Worm (Caenorhabditis elegans): ENCODE results near the gene K02E10.7.

The K02E10.7 gene

ce11 chrX:2541003-2541521, 32.7 kb upstream of the K02E10.7 start, which contains the start of gene F52H2.3:
F52H2.3 (minus strand) TSS chrX:2541053.
- no peak for TF ChIP-seq med-1 (GFP tag; optimal IDR thresholded peaks at IDR 0.05; ENCODE audit: insufficient read depth)
- TF ChIP-seq flt-1 (GFP tag; IDR thresholded peaks at IDR 0.05), result no peak
- no peak for TF ChIP-seq T22C8.4 (GFP tag; IDR thresholded peaks at IDR 0.05)
- TF ChIP-seq cog-1 (tag; optimal IDR thresholded peaks at IDR 0.05), result no peak
- no peak for TF ChIP-seq klf-2 (GFP tag; conservative IDR thresholded peaks at IDR 0.05)
- TF ChIP-seq ztf-29 (GFP tag; IDR thresholded peaks at IDR 0.05), result no peak
- TF ChIP-seq ztf-23 (GFP tag; IDR thresholded peaks at IDR 0.05), result no peak
- no peak for TF ChIP-seq tab-1 (GFP tag; IDR thresholded peaks at IDR 0.05)
- no peak for TF ChIP-seq ref-1 (GFP tag; conservative IDR thresholded peaks at IDR 0.05)

DNA sequence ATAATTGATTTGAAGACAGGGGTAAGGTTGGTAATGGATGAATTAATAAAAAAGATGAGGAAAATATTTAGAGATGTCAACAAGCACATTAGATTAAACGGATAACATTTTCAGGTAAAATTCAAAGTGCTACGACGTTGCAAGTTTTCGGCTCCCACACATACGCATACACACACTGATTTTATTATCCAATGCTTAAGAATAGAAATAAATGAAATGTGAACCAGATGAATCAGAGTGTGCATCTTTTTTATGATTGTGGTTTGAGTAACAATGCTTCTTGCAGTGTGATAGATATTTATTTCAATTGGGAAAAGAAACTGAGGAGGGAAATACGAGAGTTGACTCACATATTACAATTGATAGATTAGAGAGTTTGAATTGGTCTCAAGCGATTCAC, 30.4 kb upstream of the K02E10.7 start:
- TF ChIP-seq ztf-29 (GFP tag; IDR thresholded peaks at IDR 0.05) (no peak), flt-1 (GFP tag; IDR thresholded peaks at IDR 0.05) (no peak), ref-1 (GFP tag; conservative IDR thresholded peaks at IDR 0.05) (no peak), cog-1 (tag; optimal IDR thresholded peaks at IDR 0.05) (no peak), tab-1 (GFP tag; IDR thresholded peaks at IDR 0.05) (no peak), ztf-23 (GFP tag; IDR thresholded peaks at IDR 0.05) (no peak), klf-2 (GFP tag; conservative IDR thresholded peaks at IDR 0.05) (no peak), med-1 (GFP tag; optimal IDR thresholded peaks at IDR 0.05; ENCODE audit: insufficient read depth) (no peak), T22C8.4 (GFP tag; IDR thresholded peaks at IDR 0.05) (no peak)

DNA sequence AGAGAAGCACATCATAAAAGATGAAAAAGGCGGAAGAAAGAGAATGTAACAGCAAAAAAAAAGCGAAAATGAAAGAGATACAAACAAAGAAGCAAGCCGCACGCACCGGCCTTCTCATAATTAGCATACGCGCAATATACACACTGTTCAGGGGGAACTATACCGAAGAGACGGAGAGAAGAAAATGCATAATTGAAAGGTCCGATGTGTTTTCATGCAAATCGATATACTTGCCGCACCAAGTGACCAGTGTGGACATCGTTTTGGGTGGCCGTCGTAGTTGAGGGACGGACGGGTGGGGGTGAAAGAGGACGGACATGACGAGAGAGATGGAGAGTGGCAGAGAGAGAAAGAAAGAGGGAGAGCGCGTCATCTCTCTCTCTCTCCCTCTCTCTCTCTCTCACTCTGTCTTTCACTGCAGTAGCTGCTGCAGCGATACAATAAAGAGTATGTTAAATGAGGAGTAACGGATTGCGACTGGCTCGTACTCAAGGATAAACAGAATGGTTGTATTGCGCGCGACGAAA, 28.0 kb upstream of the K02E10.7 start:
- peak; percentile 78 for TF ChIP-seq T22C8.4 (GFP tag; IDR thresholded peaks at IDR 0.05)
- TF ChIP-seq ref-1 (GFP tag; conservative IDR thresholded peaks at IDR 0.05), result no peak
- TF ChIP-seq med-1 (GFP tag; optimal IDR thresholded peaks at IDR 0.05; ENCODE audit: insufficient read depth), result no peak
- peak; percentile 73 for TF ChIP-seq flt-1 (GFP tag; IDR thresholded peaks at IDR 0.05)
- peak; percentile 63; the same call in 1 of the 2 replicates for TF ChIP-seq ztf-29 (GFP tag; IDR thresholded peaks at IDR 0.05)
- 0 out of 2 replicates have a peak, but pooled peaks have one; percentile 17 for TF ChIP-seq tab-1 (GFP tag; IDR thresholded peaks at IDR 0.05)
- peak; percentile 96 for TF ChIP-seq cog-1 (tag; optimal IDR thresholded peaks at IDR 0.05)

ce11 chrX:2532357-2532756, 24.0 kb upstream of the K02E10.7 start, which contains the start of gene tbc-12:
tbc-12 (minus strand) TSS chrX:2532457.
- TF ChIP-seq ref-1 (GFP tag; conservative IDR thresholded peaks at IDR 0.05) (no peak), ztf-23 (GFP tag; IDR thresholded peaks at IDR 0.05) (no peak), T22C8.4 (GFP tag; IDR thresholded peaks at IDR 0.05) (no peak), tab-1 (GFP tag; IDR thresholded peaks at IDR 0.05) (no peak), cog-1 (tag; optimal IDR thresholded peaks at IDR 0.05) (no peak), med-1 (GFP tag; optimal IDR thresholded peaks at IDR 0.05; ENCODE audit: insufficient read depth) (no peak), ztf-29 (GFP tag; IDR thresholded peaks at IDR 0.05) (no peak), klf-2 (GFP tag; conservative IDR thresholded peaks at IDR 0.05) (no peak), flt-1 (GFP tag; IDR thresholded peaks at IDR 0.05) (no peak)

- TF ChIP-seq tab-1 (GFP tag; IDR thresholded peaks at IDR 0.05) (no peak), ztf-23 (GFP tag; IDR thresholded peaks at IDR 0.05) (no peak), T22C8.4 (GFP tag; IDR thresholded peaks at IDR 0.05) (no peak), ztf-29 (GFP tag; IDR thresholded peaks at IDR 0.05) (no peak), cog-1 (tag; optimal IDR thresholded peaks at IDR 0.05) (no peak), med-1 (GFP tag; optimal IDR thresholded peaks at IDR 0.05; ENCODE audit: insufficient read depth) (no peak), ref-1 (GFP tag; conservative IDR thresholded peaks at IDR 0.05) (no peak), flt-1 (GFP tag; IDR thresholded peaks at IDR 0.05) (no peak), klf-2 (GFP tag; conservative IDR thresholded peaks at IDR 0.05) (no peak)
Measured at ce11 chrX:2531276-2531675, 22.9 kb upstream of the K02E10.7 start.

DNA sequence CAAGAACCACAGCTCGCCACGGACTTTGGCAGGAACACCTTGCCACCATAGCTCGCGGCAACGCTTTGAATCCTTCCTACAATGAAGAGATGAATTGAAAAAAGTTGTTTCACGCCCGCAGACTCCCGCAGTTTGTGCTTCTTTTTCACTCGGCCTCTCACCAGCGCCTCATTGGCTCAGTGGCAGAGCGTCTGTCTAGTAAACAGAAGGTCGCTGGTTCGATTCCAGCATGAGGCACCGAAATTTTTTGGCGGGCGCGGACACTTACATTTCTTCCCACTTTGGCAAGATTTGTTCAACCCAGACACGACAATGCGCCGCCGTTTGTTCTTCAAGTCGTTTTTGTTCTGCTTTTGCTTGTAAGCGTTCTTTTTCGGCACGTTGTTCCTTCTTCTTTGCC, 19.5 kb upstream of the K02E10.7 start:
- TF ChIP-seq T22C8.4 (GFP tag; IDR thresholded peaks at IDR 0.05), result no peak
- TF ChIP-seq ztf-23 (GFP tag; IDR thresholded peaks at IDR 0.05), result peak; percentile 62; the same call in 1 of the 2 replicates
- TF ChIP-seq med-1 (GFP tag; optimal IDR thresholded peaks at IDR 0.05; ENCODE audit: insufficient read depth), result no peak
- TF ChIP-seq tab-1 (GFP tag; IDR thresholded peaks at IDR 0.05), result 0 out of 2 replicates have a peak, but pooled peaks have one; percentile 50
- no peak; the same call in 1 of the 2 replicates for TF ChIP-seq ref-1 (GFP tag; conservative IDR thresholded peaks at IDR 0.05)
- no peak; the same call in 1 of the 2 replicates for TF ChIP-seq klf-2 (GFP tag; conservative IDR thresholded peaks at IDR 0.05)
- no peak for TF ChIP-seq cog-1 (tag; optimal IDR thresholded peaks at IDR 0.05)
- peak; percentile 37; the same call in 1 of the 2 replicates for TF ChIP-seq ztf-29 (GFP tag; IDR thresholded peaks at IDR 0.05)
- no peak for TF ChIP-seq flt-1 (GFP tag; IDR thresholded peaks at IDR 0.05)

DNA sequence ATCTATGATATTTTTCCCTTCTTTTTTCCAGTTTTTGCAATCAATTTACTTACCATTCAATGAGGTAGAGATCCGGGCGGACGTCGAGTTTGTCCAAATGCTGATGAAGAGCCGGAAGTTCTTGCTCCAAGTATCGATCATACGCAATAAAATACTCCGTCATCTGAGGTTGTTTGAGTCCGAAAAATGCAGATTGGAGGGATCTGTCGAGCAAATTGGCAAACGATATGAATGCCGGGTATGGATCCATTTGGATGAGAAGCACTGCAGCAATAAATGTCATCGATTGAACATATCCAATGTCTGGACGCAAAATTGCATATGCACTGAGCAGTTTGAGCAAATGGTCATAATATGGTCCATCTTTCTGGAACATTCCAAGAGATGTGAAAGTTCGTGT, 18.8 kb upstream of the K02E10.7 start:
- no peak for TF ChIP-seq cog-1 (tag; optimal IDR thresholded peaks at IDR 0.05)
- TF ChIP-seq tab-1 (GFP tag; IDR thresholded peaks at IDR 0.05), result no peak
- TF ChIP-seq ztf-29 (GFP tag; IDR thresholded peaks at IDR 0.05), result no peak
- TF ChIP-seq klf-2 (GFP tag; conservative IDR thresholded peaks at IDR 0.05), result no peak
- no peak for TF ChIP-seq ref-1 (GFP tag; conservative IDR thresholded peaks at IDR 0.05)
- TF ChIP-seq ztf-23 (GFP tag; IDR thresholded peaks at IDR 0.05), result no peak
- no peak for TF ChIP-seq flt-1 (GFP tag; IDR thresholded peaks at IDR 0.05)
- TF ChIP-seq med-1 (GFP tag; optimal IDR thresholded peaks at IDR 0.05; ENCODE audit: insufficient read depth), result no peak
- TF ChIP-seq T22C8.4 (GFP tag; IDR thresholded peaks at IDR 0.05), result no peak

- TF ChIP-seq ztf-23 (GFP tag; IDR thresholded peaks at IDR 0.05) (no peak), T22C8.4 (GFP tag; IDR thresholded peaks at IDR 0.05) (no peak), ztf-29 (GFP tag; IDR thresholded peaks at IDR 0.05) (no peak), ref-1 (GFP tag; conservative IDR thresholded peaks at IDR 0.05) (no peak), klf-2 (GFP tag; conservative IDR thresholded peaks at IDR 0.05) (no peak)
Measured at ce11 chrX:2526078-2526477, 17.7 kb upstream of the K02E10.7 start.

DNA sequence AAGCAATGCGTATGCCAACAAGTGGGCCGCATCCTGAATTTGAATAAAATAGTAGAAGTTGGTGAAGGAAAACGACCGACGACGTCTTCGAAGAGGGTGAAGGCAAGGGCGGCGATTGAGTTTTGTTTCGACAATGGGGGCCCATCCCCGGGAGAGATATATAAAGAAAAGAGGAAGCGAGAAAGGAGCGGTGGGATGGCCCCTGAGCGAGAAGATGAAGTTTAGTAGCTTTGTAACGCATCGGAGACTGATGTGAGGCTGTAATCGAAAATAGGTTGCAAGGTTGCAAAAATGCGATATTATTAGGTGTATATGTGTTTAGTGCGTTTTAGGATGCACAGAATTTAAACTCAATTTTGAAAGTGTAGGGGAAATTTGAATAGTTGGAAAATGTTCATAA, 14.3 kb upstream of the K02E10.7 start:
- TF ChIP-seq tab-1 (GFP tag; IDR thresholded peaks at IDR 0.05) (no peak), ztf-29 (GFP tag; IDR thresholded peaks at IDR 0.05) (no peak), flt-1 (GFP tag; IDR thresholded peaks at IDR 0.05) (no peak), cog-1 (tag; optimal IDR thresholded peaks at IDR 0.05) (no peak), T22C8.4 (GFP tag; IDR thresholded peaks at IDR 0.05) (no peak), ztf-23 (GFP tag; IDR thresholded peaks at IDR 0.05) (no peak), med-1 (GFP tag; optimal IDR thresholded peaks at IDR 0.05; ENCODE audit: insufficient read depth) (no peak), ref-1 (GFP tag; conservative IDR thresholded peaks at IDR 0.05) (no peak), klf-2 (GFP tag; conservative IDR thresholded peaks at IDR 0.05) (no peak)

Data from whole organism, midembryonic.